Fruit fly (Drosophila melanogaster) whole organism, embryonic: ENCODE data around the gene CG4297.

Experiments used
- CG10321 ChIP-seq: fragments of 200-800 bp; sonication (Bioruptor generic); IDR thresholded peaks from 2 replicates; pipeline ENCODE4 v1.3.6; 2022; ENCODE audit warnings: missing biosample characterization, missing genetic modification characterization
- CG12071 ChIP-seq: fragments of 200-800 bp; sonication (Bioruptor generic); optimal IDR thresholded peaks from 3 replicates; lab custom pipeline; 2018; ENCODE audit warnings: missing biosample characterization, mild to moderate bottlenecking, missing genetic modification characterization
- CG12219 ChIP-seq: fragments of 200-800 bp; sonication (Bioruptor generic); optimal IDR thresholded peaks from 3 replicates; lab custom pipeline; 2018; ENCODE audit warnings: missing biosample characterization, mild to moderate bottlenecking, missing genetic modification characterization
- CG13287 ChIP-seq: fragments of 200-800 bp; sonication (Bioruptor generic); IDR thresholded peaks from 2 replicates; pipeline ENCODE4 v1.3.6; 2022; ENCODE audit warnings: missing biosample characterization, missing genetic modification characterization; ENCODE audit not compliant: partially characterized antibody
- CG14050 ChIP-seq: fragments of 200-800 bp; sonication (Bioruptor generic); IDR thresholded peaks from 3 replicates; pipeline ENCODE4 v1.3.6; 2022; ENCODE audit warnings: missing biosample characterization, missing genetic modification characterization
- CG15269 ChIP-seq: fragments of 200-800 bp; sonication (Bioruptor generic); optimal IDR thresholded peaks from 2 replicates; lab custom pipeline; 2018; ENCODE audit warnings: missing biosample characterization, mild to moderate bottlenecking, missing genetic modification characterization, moderate library complexity
- CG17328 ChIP-seq: fragments of 200-800 bp; sonication (Bioruptor generic); IDR thresholded peaks from 2 replicates; pipeline ENCODE4 v1.3.6; 2022; ENCODE audit warnings: missing biosample characterization, missing genetic modification characterization
- CG17361 ChIP-seq: fragments of 200-800 bp; sonication (Bioruptor generic); IDR thresholded peaks from 3 replicates; pipeline ENCODE4 v1.3.6; 2022; ENCODE audit warnings: missing biosample characterization, missing genetic modification characterization
- CG17612 ChIP-seq: fragments of 200-800 bp; sonication (Bioruptor generic); IDR thresholded peaks from 2 replicates; pipeline ENCODE4 v1.3.6; 2022; ENCODE audit warnings: missing biosample characterization, missing genetic modification characterization
- CG2875 ChIP-seq: fragments of 200-800 bp; sonication (Bioruptor generic); optimal IDR thresholded peaks from 2 replicates; lab custom pipeline; 2017; ENCODE audit warnings: missing biosample characterization, mild to moderate bottlenecking, missing genetic modification characterization, missing genetic modification reagents
- CG2889 ChIP-seq: fragments of 200-800 bp; sonication (Bioruptor generic); IDR thresholded peaks from 3 replicates; pipeline ENCODE4 v1.3.6; 2022; ENCODE audit warnings: missing biosample characterization, missing genetic modification characterization
- CG3281 ChIP-seq: fragments of 200-800 bp; sonication (Bioruptor generic); optimal IDR thresholded peaks from 3 replicates; lab custom pipeline; 2017; ENCODE audit warnings: missing biosample characterization, mild to moderate bottlenecking, missing genetic modification characterization
- CG4617 ChIP-seq: fragments of 200-800 bp; sonication (Bioruptor generic); optimal IDR thresholded peaks from 3 replicates; lab custom pipeline; 2016; ENCODE audit warnings: missing biosample characterization, missing genetic modification characterization, borderline replicate concordance
- CG7987 ChIP-seq: fragments of 200-800 bp; sonication (Bioruptor generic); optimal IDR thresholded peaks from 2 replicates; lab custom pipeline; 2018; ENCODE audit warnings: missing biosample characterization, mild to moderate bottlenecking, missing genetic modification characterization, moderate library complexity
- CG9932 ChIP-seq: fragments of 200-800 bp; sonication (Bioruptor generic); IDR thresholded peaks from 2 replicates; pipeline ENCODE4 v1.3.6; 2022; ENCODE audit warnings: missing biosample characterization, missing genetic modification characterization
- CTCF ChIP-seq: fragments of 200-800 bp; sonication (Bioruptor generic); optimal IDR thresholded peaks from 2 replicates; lab custom pipeline; 2017; ENCODE audit warnings: missing biosample characterization, mild to moderate bottlenecking, missing genetic modification characterization, moderate library complexity
- D19A ChIP-seq: fragments of 200-800 bp; optimal IDR thresholded peaks from 3 replicates; lab custom pipeline; 2019; ENCODE audit warnings: missing biosample characterization, mild to moderate bottlenecking, missing genetic modification characterization, moderate library complexity
- H15 ChIP-seq: fragments of 200-800 bp; sonication (Bioruptor generic); IDR thresholded peaks from 3 replicates; pipeline ENCODE4 v1.3.6; 2022; ENCODE audit warnings: missing biosample characterization, missing genetic modification characterization
- Hmx ChIP-seq: fragments of 200-800 bp; sonication (Bioruptor generic); optimal IDR thresholded peaks from 2 replicates; lab custom pipeline; 2016; ENCODE audit warnings: missing biosample characterization, missing genetic modification characterization
- Mad ChIP-seq: fragments of 200-800 bp; sonication (Bioruptor generic); optimal IDR thresholded peaks from 2 replicates; lab custom pipeline; 2016; ENCODE audit warnings: missing biosample characterization, missing genetic modification characterization
- Mrtf ChIP-seq: fragments of 200-800 bp; sonication (Bioruptor generic); IDR thresholded peaks from 3 replicates; pipeline ENCODE4 v1.3.6; 2022; ENCODE audit warnings: missing biosample characterization, missing genetic modification characterization
- Myb ChIP-seq: fragments of 200-800 bp; sonication (Bioruptor generic); optimal IDR thresholded peaks from 2 replicates; lab custom pipeline; 2016; ENCODE audit warnings: missing biosample characterization, missing genetic modification characterization
- Neu2 ChIP-seq: fragments of 200-800 bp; sonication (Bioruptor generic); optimal IDR thresholded peaks from 3 replicates; lab custom pipeline; 2016; ENCODE audit warnings: missing biosample characterization, missing genetic modification characterization, borderline replicate concordance
- Oli ChIP-seq: fragments of 200-800 bp; sonication (Bioruptor generic); optimal IDR thresholded peaks from 2 replicates; lab custom pipeline; 2018; ENCODE audit warnings: missing biosample characterization, mild to moderate bottlenecking, missing genetic modification characterization, moderate library complexity
- Scr ChIP-seq: fragments of 200-800 bp; sonication (Bioruptor generic); IDR thresholded peaks from 2 replicates; pipeline ENCODE4 v1.3.6; 2022; ENCODE audit warnings: missing biosample characterization, missing genetic modification characterization; ENCODE audit not compliant: partially characterized antibody
- Ssrp ChIP-seq: fragments of 200-800 bp; sonication (Bioruptor generic); optimal IDR thresholded peaks from 2 replicates; lab custom pipeline; 2018; ENCODE audit warnings: missing biosample characterization, mild to moderate bottlenecking, missing genetic modification characterization, moderate library complexity
- Tbp ChIP-seq: fragments of >200 bp; optimal IDR thresholded peaks from 2 replicates; lab custom pipeline; 2018; ENCODE audit warnings: missing biosample characterization, missing genetic modification characterization
- bcd ChIP-seq: fragments of 200-800 bp; sonication (Bioruptor generic); optimal IDR thresholded peaks from 2 replicates; lab custom pipeline; 2017; ENCODE audit warnings: missing biosample characterization, mild to moderate bottlenecking, missing genetic modification characterization
- chm ChIP-seq: fragments of 200-800 bp; sonication (Bioruptor generic); IDR thresholded peaks from 2 replicates; pipeline ENCODE4 v1.3.6; 2022; ENCODE audit warnings: missing biosample characterization, missing genetic modification characterization
- croc ChIP-seq: fragments of 200-800 bp; sonication (Bioruptor generic); conservative IDR thresholded peaks from 3 replicates; pipeline ENCODE4 v1.3.6; 2022; ENCODE audit warnings: missing biosample characterization, missing genetic modification characterization
- crp ChIP-seq, 2 experiments: fragments of 200-800 bp; sonication (Bioruptor generic); optimal IDR thresholded peaks; 2 replicates in 1 of 2; 3 replicates in 1 of 2; lab custom pipeline; 2017; ENCODE audit warnings: missing biosample characterization in 2 of 2, missing genetic modification characterization in 2 of 2, mild to moderate bottlenecking in 1 of 2, moderate library complexity in 1 of 2
- cwo ChIP-seq: fragments of 200-800 bp; sonication (Bioruptor generic); optimal IDR thresholded peaks from 3 replicates; lab custom pipeline; 2017; ENCODE audit warnings: missing biosample characterization, missing genetic modification characterization, mild to moderate bottlenecking, moderate library complexity, missing genetic modification reagents
- dysf ChIP-seq: fragments of 200-800 bp; sonication (Bioruptor generic); IDR thresholded peaks from 3 replicates; pipeline ENCODE4 v1.3.6; 2022; ENCODE audit warnings: missing biosample characterization, missing genetic modification characterization
- exex ChIP-seq: fragments of 200-800 bp; sonication (Bioruptor generic); optimal IDR thresholded peaks from 4 replicates; lab custom pipeline; 2018; ENCODE audit warnings: missing biosample characterization, mild to moderate bottlenecking, missing genetic modification characterization, moderate library complexity
- gro ChIP-seq: fragments of 200-800 bp; sonication (Bioruptor generic); optimal IDR thresholded peaks from 2 replicates; lab custom pipeline; 2016; ENCODE audit warnings: missing biosample characterization, missing genetic modification characterization
- ham ChIP-seq: fragments of 200-800 bp; sonication (Bioruptor generic); IDR thresholded peaks from 2 replicates; pipeline ENCODE4 v1.3.6; 2022; ENCODE audit warnings: missing biosample characterization, missing genetic modification characterization
- jigr1 ChIP-seq: fragments of 200-800 bp; sonication (Bioruptor generic); IDR thresholded peaks from 3 replicates; pipeline ENCODE4 v1.3.6; 2022; ENCODE audit warnings: missing biosample characterization, missing genetic modification characterization
- ken ChIP-seq: fragments of 200-800 bp; sonication (Bioruptor generic); IDR thresholded peaks from 3 replicates; pipeline ENCODE4 v1.3.6; 2022; ENCODE audit warnings: missing biosample characterization, missing genetic modification characterization
- lola ChIP-seq, 3 experiments: fragments of >200 bp in 2 of 3; fragments of 200-800 bp in 1 of 3; sonication (Bioruptor generic) in 1 of 3; optimal IDR thresholded peaks; 2 replicates each; lab custom pipeline; 2017 to 2019; ENCODE audit warnings: missing biosample characterization in 3 of 3, missing genetic modification characterization in 3 of 3, mild to moderate bottlenecking in 1 of 3, moderate library complexity in 1 of 3
- otp ChIP-seq: fragments of 200-800 bp; sonication (Bioruptor generic); IDR thresholded peaks from 3 replicates; pipeline ENCODE4, ENCODE4 v1.3.6; 2022; ENCODE audit warnings: missing biosample characterization, missing genetic modification characterization
- slbo ChIP-seq: fragments of 200-800 bp; sonication (Bioruptor generic); IDR thresholded peaks from 2 replicates; pipeline ENCODE4 v1.3.6; 2022; ENCODE audit warnings: missing biosample characterization, missing genetic modification characterization
- sqz ChIP-seq: fragments of 200-800 bp; sonication (Bioruptor generic); optimal IDR thresholded peaks from 3 replicates; lab custom pipeline; 2018; ENCODE audit warnings: missing biosample characterization, mild to moderate bottlenecking, missing genetic modification characterization
- stc ChIP-seq: fragments of 200-800 bp; sonication (Bioruptor generic); IDR thresholded peaks from 2 replicates; pipeline ENCODE4 v1.3.6; 2022; ENCODE audit warnings: missing biosample characterization, missing genetic modification characterization
- trem ChIP-seq: fragments of 200-800 bp; optimal IDR thresholded peaks from 3 replicates; lab custom pipeline; 2019; ENCODE audit warnings: missing biosample characterization, mild to moderate bottlenecking, missing genetic modification characterization, moderate library complexity
- tup ChIP-seq: fragments of 200-800 bp; sonication (Bioruptor generic); optimal IDR thresholded peaks from 2 replicates; lab custom pipeline; 2016; ENCODE audit warnings: missing biosample characterization, mild to moderate bottlenecking, missing genetic modification characterization, moderate library complexity
- wdn ChIP-seq: fragments of 200-800 bp; sonication (Bioruptor generic); IDR thresholded peaks from 2 replicates; pipeline ENCODE4 v1.3.6; 2022; ENCODE audit warnings: missing biosample characterization, missing genetic modification characterization
- wor ChIP-seq: fragments of 200-800 bp; sonication (Bioruptor generic); IDR thresholded peaks from 2 replicates; pipeline ENCODE4 v1.3.6; 2022; ENCODE audit warnings: missing biosample characterization, missing genetic modification characterization
- zfh2 ChIP-seq: fragments of 200-800 bp; sonication (Bioruptor generic); optimal IDR thresholded peaks from 2 replicates; lab custom pipeline; 2016; ENCODE audit warnings: missing biosample characterization, missing genetic modification characterization

CG4297 gene

dm6 chr2L:516032-516993 lies 44.3 kb upstream of the CG4297 start (continued):
- TF ChIP-seq bcd (peak; percentile 80), CG2875 (GFP tag; lab: Kevin White, UChicago) (peak; percentile 71), D19A (tag; lab: Kevin White, UChicago) (peak; percentile 61), CG12071 (GFP tag; lab: Kevin White, UChicago) (peak; percentile 74), stc (peak; percentile 65), sqz (GFP tag; lab: Kevin White, UChicago) (peak; percentile 51), ken (peak; percentile 75), ham (GFP tag; lab: Robert Waterston, UW) (0 out of 2 replicates have a peak, but pooled peaks have one; percentile 16), CG17361 (GFP tag; lab: Robert Waterston, UW) (peak; percentile 80), cwo (GFP tag; lab: Kevin White, UChicago) (peak; percentile 71), CG4617 (GFP tag; lab: Kevin White, UChicago) (peak; percentile 19), Scr (GFP tag; lab: Robert Waterston, UW) (no peak), CTCF (peak; percentile 11), Tbp (no peak), CG13287 (no peak), Mad (peak; percentile 47), wdn (peak; percentile 68), CG2889 (GFP tag; lab: Robert Waterston, UW) (peak; percentile 41; the same call in 1 of the 3 replicates), crp (GFP tag; optimal IDR thresholded peaks at IDR 0.05; lab: Kevin White, UChicago) (peak in 1 of 2 experiments; percentile 8), exex (no peak), dysf (GFP tag; lab: Robert Waterston, UW) (peak; percentile 77), Oli (tag; lab: Kevin White, UChicago) (peak; percentile 80), Neu2 (GFP tag; lab: Kevin White, UChicago) (no peak), CG3281 (peak; percentile 73), jigr1 (peak; percentile 61; the same call in 1 of the 3 replicates), CG9932 (GFP tag; lab: Robert Waterston, UW) (peak; percentile 53), Ssrp (tag; lab: Kevin White, UChicago) (peak; percentile 76), zfh2 (GFP tag; lab: Kevin White, UChicago) (no peak), trem (tag; lab: Kevin White, UChicago) (peak; percentile 75), CG10321 (GFP tag; lab: Robert Waterston, UW) (no peak), otp (GFP tag; lab: Robert Waterston, UW) (peak; percentile 64; the same call in 2 of the 3 replicates), CG17612 (GFP tag; lab: Robert Waterston, UW) (no peak), CG7987 (GFP tag; lab: Kevin White, UChicago) (peak; percentile 21), Mrtf (GFP tag; lab: Robert Waterston, UW) (0 out of 3 replicates have a peak, but pooled peaks have one; percentile 69), gro (GFP tag; lab: Kevin White, UChicago) (no peak), lola (GFP tag; optimal IDR thresholded peaks at IDR 0.05; lab: Kevin White, UChicago) (peak in 1 of 3 experiments; percentile 69), wor (peak; percentile 69), croc (GFP tag; lab: Robert Waterston, UW) (peak; percentile 69), CG15269 (tag; lab: Kevin White, UChicago) (peak; percentile 72), H15 (peak; percentile 82), Hmx (GFP tag; lab: Kevin White, UChicago) (no peak), tup (GFP tag; lab: Kevin White, UChicago) (peak; percentile 19), CG14050 (GFP tag; lab: Robert Waterston, UW) (peak; percentile 64), slbo (GFP tag; lab: Robert Waterston, UW) (peak; percentile 73), Myb (GFP tag; lab: Kevin White, UChicago) (peak; percentile 23), CG12219 (GFP tag; lab: Kevin White, UChicago) (peak; percentile 68), CG17328 (GFP tag; lab: Robert Waterston, UW) (peak; percentile 82), chm (no peak; the same call in 1 of the 2 replicates)
